Worm (Caenorhabditis elegans): Measurements from ENCODE around the gene F19G12.11.

- TF ChIP-seq ztf-16 (tag; optimal IDR thresholded peaks at IDR 0.05), result no peak
- no peak for TF ChIP-seq nfya-1 (tag; optimal IDR thresholded peaks at IDR 0.05)
- no peak for TF ChIP-seq ceh-9 (tag; optimal IDR thresholded peaks at IDR 0.05)
- no peak for TF ChIP-seq sox-2 (GFP tag; IDR thresholded peaks at IDR 0.05)
- TF ChIP-seq unc-42 (tag; optimal IDR thresholded peaks at IDR 0.05), result no peak
- TF ChIP-seq tbx-2 (tag; optimal IDR thresholded peaks at IDR 0.05), result no peak
- no peak for TF ChIP-seq pha-2 (tag; optimal IDR thresholded peaks at IDR 0.05)
- TF ChIP-seq hlh-6 (tag; optimal IDR thresholded peaks at IDR 0.05), result no peak
These were observed 27.4 kb upstream of the F19G12.11 start, which contains the start of gene cebp-1 for ce11 chrX:1453770-1454169.
